Fruit fly (Drosophila melanogaster) whole organism, embryonic: ENCODE results near the gene Mrm2.

Experiments
- Antp ChIP-seq: fragments of 200-800 bp; sonication (Bioruptor generic); optimal IDR thresholded peaks from 3 replicates; lab custom pipeline; 2016; ENCODE audit warnings: missing biosample characterization, missing genetic modification characterization
- CG10959 ChIP-seq: fragments of 200-800 bp; sonication (Bioruptor generic); IDR thresholded peaks from 2 replicates; pipeline ENCODE4 v1.3.6; 2022; ENCODE audit warnings: missing biosample characterization, missing genetic modification characterization
- CG12391 ChIP-seq: fragments of 200-800 bp; sonication (Bioruptor generic); optimal IDR thresholded peaks from 3 replicates; lab custom pipeline; 2018; ENCODE audit warnings: missing biosample characterization, mild to moderate bottlenecking, missing genetic modification characterization, moderate library complexity
- CG14710 ChIP-seq: fragments of 200-800 bp; sonication (Bioruptor generic); optimal IDR thresholded peaks from 3 replicates; lab custom pipeline; 2019; ENCODE audit warnings: missing biosample characterization, mild to moderate bottlenecking, missing genetic modification characterization, moderate library complexity
- CG15073 ChIP-seq: fragments of 200-800 bp; sonication (Bioruptor generic); optimal IDR thresholded peaks from 2 replicates; lab custom pipeline; 2016; ENCODE audit warnings: missing biosample characterization, missing genetic modification characterization
- CG17912 ChIP-seq: fragments of 200-800 bp; sonication (Bioruptor generic); optimal IDR thresholded peaks from 2 replicates; lab custom pipeline; 2018; ENCODE audit warnings: missing biosample characterization, mild to moderate bottlenecking, missing genetic modification characterization
- CG18764 ChIP-seq: fragments of 200-800 bp; sonication (Bioruptor generic); optimal IDR thresholded peaks from 3 replicates; lab custom pipeline; 2016; ENCODE audit warnings: missing biosample characterization, missing genetic modification characterization
- CG2120 ChIP-seq: fragments of 200-800 bp; sonication (Bioruptor generic); optimal IDR thresholded peaks from 3 replicates; lab custom pipeline; 2016; ENCODE audit warnings: missing biosample characterization, missing genetic modification characterization
- CG2202 ChIP-seq: fragments of 200-800 bp; sonication (Bioruptor generic); optimal IDR thresholded peaks from 2 replicates; lab custom pipeline; 2018; ENCODE audit warnings: missing biosample characterization, mild to moderate bottlenecking, missing genetic modification characterization
- CG2875 ChIP-seq: fragments of 200-800 bp; sonication (Bioruptor generic); optimal IDR thresholded peaks from 2 replicates; lab custom pipeline; 2017; ENCODE audit warnings: missing biosample characterization, mild to moderate bottlenecking, missing genetic modification characterization, missing genetic modification reagents
- CG31441 ChIP-seq: fragments of 200-800 bp; sonication (Bioruptor generic); IDR thresholded peaks from 2 replicates; pipeline ENCODE4 v1.3.6; 2022; ENCODE audit warnings: missing biosample characterization, missing genetic modification characterization
- CG3847 ChIP-seq: fragments of 200-800 bp; sonication (Bioruptor generic); IDR thresholded peaks from 2 replicates; pipeline ENCODE4 v1.3.6; 2022; ENCODE audit warnings: missing biosample characterization, missing genetic modification characterization
- CG4404 ChIP-seq: fragments of 200-800 bp; sonication (Bioruptor generic); IDR thresholded peaks from 2 replicates; pipeline ENCODE4 v1.3.6; 2022; ENCODE audit warnings: missing biosample characterization, missing genetic modification characterization
- CG6689 ChIP-seq: fragments of 200-800 bp; sonication (Bioruptor generic); IDR thresholded peaks from 2 replicates; pipeline ENCODE4 v1.3.6; 2022; ENCODE audit warnings: missing biosample characterization, missing genetic modification characterization
- CG9727 ChIP-seq: fragments of 200-800 bp; sonication (Bioruptor generic); optimal IDR thresholded peaks from 3 replicates; lab custom pipeline; 2017; ENCODE audit warnings: missing biosample characterization, mild to moderate bottlenecking, missing genetic modification characterization
- CG9797 ChIP-seq: fragments of 200-800 bp; sonication (Bioruptor generic); optimal IDR thresholded peaks from 3 replicates; lab custom pipeline; 2018; ENCODE audit warnings: missing biosample characterization, mild to moderate bottlenecking, missing genetic modification characterization
- CG9932 ChIP-seq: fragments of 200-800 bp; sonication (Bioruptor generic); IDR thresholded peaks from 2 replicates; pipeline ENCODE4 v1.3.6; 2022; ENCODE audit warnings: missing biosample characterization, missing genetic modification characterization
- CoRest ChIP-seq: fragments of 200-800 bp; sonication (Bioruptor generic); optimal IDR thresholded peaks from 3 replicates; lab custom pipeline; 2018; ENCODE audit warnings: missing biosample characterization, mild to moderate bottlenecking, missing genetic modification characterization, moderate library complexity
- D ChIP-seq, 2 experiments: fragments of 200-800 bp in 1 of 2; fragments of >200 bp in 1 of 2; sonication (Bioruptor generic) in 1 of 2; optimal IDR thresholded peaks; 2 replicates in 1 of 2; 3 replicates in 1 of 2; lab custom pipeline; 2017; ENCODE audit warnings: mild to moderate bottlenecking in 1 of 2, missing biosample characterization in 1 of 2, missing genetic modification characterization in 1 of 2, missing genetic modification reagents in 1 of 2
- Eip74EF ChIP-seq, 2 experiments: fragments of 200-800 bp in 1 of 2; fragments of >200 bp in 1 of 2; sonication (Bioruptor generic) in 1 of 2; optimal IDR thresholded peaks; 2 replicates each; lab custom pipeline; 2017 to 2019; ENCODE audit warnings: missing biosample characterization in 2 of 2, missing genetic modification characterization in 2 of 2, mild to moderate bottlenecking in 1 of 2, moderate library complexity in 1 of 2
- Ets65A ChIP-seq: fragments of 200-800 bp; sonication (Bioruptor generic); peaks from one replicate; lab custom pipeline; 2016; ENCODE audit warnings: missing biosample characterization, missing genetic modification characterization
- HHEX ChIP-seq: fragments of 200-800 bp; sonication (Bioruptor generic); optimal IDR thresholded peaks from 3 replicates; lab custom pipeline; 2017; ENCODE audit warnings: missing biosample characterization, mild to moderate bottlenecking, missing genetic modification characterization, missing genetic modification reagents
- HLH4C ChIP-seq: fragments of 200-800 bp; sonication (Bioruptor generic); IDR thresholded peaks from 3 replicates; pipeline ENCODE4 v1.3.6; 2022; ENCODE audit warnings: missing biosample characterization, missing genetic modification characterization; ENCODE audit not compliant: partially characterized antibody
- Jarid2 ChIP-seq: fragments of 200-800 bp; sonication (Bioruptor generic); optimal IDR thresholded peaks from 3 replicates; lab custom pipeline; 2017; ENCODE audit warnings: mild to moderate bottlenecking, missing biosample characterization, missing genetic modification reagents, missing genetic modification characterization
- Meics ChIP-seq: fragments of 200-800 bp; sonication (Bioruptor generic); optimal IDR thresholded peaks from 2 replicates; lab custom pipeline; 2017; ENCODE audit warnings: missing biosample characterization, mild to moderate bottlenecking, missing genetic modification characterization
- Nf-YA ChIP-seq: fragments of 200-800 bp; sonication (Bioruptor generic); IDR thresholded peaks from 2 replicates; pipeline ENCODE4 v1.3.6; 2022; ENCODE audit warnings: missing biosample characterization, missing genetic modification characterization
- Rx ChIP-seq: fragments of 200-800 bp; sonication (Bioruptor generic); IDR thresholded peaks from 2 replicates; pipeline ENCODE4 v1.3.6; 2022; ENCODE audit warnings: missing biosample characterization, missing genetic modification characterization
- Scr ChIP-seq: fragments of 200-800 bp; sonication (Bioruptor generic); IDR thresholded peaks from 2 replicates; pipeline ENCODE4 v1.3.6; 2022; ENCODE audit warnings: missing biosample characterization, missing genetic modification characterization; ENCODE audit not compliant: partially characterized antibody
- Vsx1 ChIP-seq: fragments of 200-800 bp; sonication (Bioruptor generic); optimal IDR thresholded peaks from 2 replicates; lab custom pipeline; 2017; ENCODE audit warnings: missing biosample characterization, mild to moderate bottlenecking, missing genetic modification characterization, missing genetic modification reagents
- YL-1 ChIP-seq: fragments of 200-800 bp; sonication (Bioruptor generic); optimal IDR thresholded peaks from 3 replicates; lab custom pipeline; 2017; ENCODE audit warnings: missing biosample characterization, mild to moderate bottlenecking, missing genetic modification characterization
- dimm ChIP-seq: fragments of 200-800 bp; sonication (Bioruptor generic); IDR thresholded peaks from 2 replicates; pipeline ENCODE4 v1.3.6; 2022; ENCODE audit warnings: missing biosample characterization, missing genetic modification characterization
- fd96Cb ChIP-seq: fragments of 200-800 bp; sonication (Bioruptor generic); optimal IDR thresholded peaks from 2 replicates; lab custom pipeline; 2018; ENCODE audit warnings: missing biosample characterization, mild to moderate bottlenecking, missing genetic modification characterization, moderate library complexity
- gro ChIP-seq: fragments of 200-800 bp; sonication (Bioruptor generic); optimal IDR thresholded peaks from 2 replicates; lab custom pipeline; 2016; ENCODE audit warnings: missing biosample characterization, missing genetic modification characterization
- insv ChIP-seq, 2 experiments: fragments of 200-800 bp; sonication (Bioruptor generic); optimal IDR thresholded peaks; 3 replicates each; lab custom pipeline; 2016 to 2018; ENCODE audit warnings: missing biosample characterization in 2 of 2, missing genetic modification characterization in 2 of 2
- inv ChIP-seq: fragments of 200-800 bp; sonication (Bioruptor generic); IDR thresholded peaks from 2 replicates; pipeline ENCODE4 v1.3.6; 2022; ENCODE audit warnings: missing biosample characterization, missing genetic modification characterization; ENCODE audit not compliant: partially characterized antibody
- knrl ChIP-seq: fragments of 200-800 bp; sonication (Bioruptor generic); IDR thresholded peaks from 3 replicates; pipeline ENCODE4 v1.3.6; 2022; ENCODE audit warnings: missing biosample characterization, missing genetic modification characterization; ENCODE audit not compliant: partially characterized antibody
- lola ChIP-seq, 3 experiments: fragments of >200 bp in 2 of 3; fragments of 200-800 bp in 1 of 3; sonication (Bioruptor generic) in 1 of 3; optimal IDR thresholded peaks; 2 replicates each; lab custom pipeline; 2017 to 2019; ENCODE audit warnings: missing biosample characterization in 3 of 3, missing genetic modification characterization in 3 of 3, mild to moderate bottlenecking in 1 of 3, moderate library complexity in 1 of 3
- maf-S ChIP-seq: fragments of 200-800 bp; sonication (Bioruptor generic); optimal IDR thresholded peaks from 2 replicates; lab custom pipeline; 2016; ENCODE audit warnings: missing biosample characterization, missing genetic modification characterization
- nom ChIP-seq: fragments of 200-800 bp; sonication (Bioruptor generic); optimal IDR thresholded peaks from 2 replicates; lab custom pipeline; 2017; ENCODE audit warnings: missing biosample characterization, missing genetic modification characterization, mild to moderate bottlenecking, moderate library complexity, missing genetic modification reagents
- odd ChIP-seq: fragments of 200-800 bp; sonication (Bioruptor generic); optimal IDR thresholded peaks from 2 replicates; lab custom pipeline; 2017; ENCODE audit warnings: missing biosample characterization, mild to moderate bottlenecking, missing genetic modification characterization
- pan ChIP-seq, 4 experiments: fragments of >200 bp in 3 of 4; fragments of 200-800 bp in 1 of 4; sonication (Bioruptor generic) in 1 of 4; optimal IDR thresholded peaks in 3 of 4; IDR thresholded peaks in 1 of 4; 2 replicates each; pipeline versions ENCODE4 v1.3.6 to Lab custom; 2017 to 2022; ENCODE audit warnings: missing biosample characterization in 2 of 4, missing genetic modification characterization in 2 of 4, mixed read lengths in 1 of 4
- phol ChIP-seq: fragments of 200-800 bp; sonication (Bioruptor generic); optimal IDR thresholded peaks from 3 replicates; lab custom pipeline; 2018; ENCODE audit warnings: missing biosample characterization, mild to moderate bottlenecking, missing genetic modification characterization, moderate library complexity
- pnt ChIP-seq: fragments of 200-800 bp; sonication (Bioruptor generic); optimal IDR thresholded peaks from 3 replicates; lab custom pipeline; 2016; ENCODE audit warnings: missing biosample characterization, missing genetic modification characterization
- scrt ChIP-seq: fragments of 200-800 bp; sonication (Bioruptor generic); optimal IDR thresholded peaks from 2 replicates; lab custom pipeline; 2018; ENCODE audit warnings: missing biosample characterization, mild to moderate bottlenecking, missing genetic modification characterization, moderate library complexity
- sim ChIP-seq: fragments of 200-800 bp; sonication (Bioruptor generic); IDR thresholded peaks from 2 replicates; pipeline ENCODE4 v1.3.6; 2022; ENCODE audit warnings: missing biosample characterization, missing genetic modification characterization
- tll ChIP-seq, 2 experiments: fragments of 200-800 bp in 1 of 2; fragments of >200 bp in 1 of 2; sonication (Bioruptor generic) in 1 of 2; optimal IDR thresholded peaks; 2 replicates each; lab custom pipeline; 2017 to 2019; ENCODE audit warnings: missing biosample characterization in 2 of 2, missing genetic modification characterization in 2 of 2, mild to moderate bottlenecking in 1 of 2, moderate library complexity in 1 of 2
- usp ChIP-seq: fragments of >200 bp; optimal IDR thresholded peaks from 2 replicates; lab custom pipeline; 2017; ENCODE audit warnings: missing biosample characterization, missing genetic modification characterization

The Mrm2 gene

dm6 chr3R:19892046-19892445 is 30.6 kb downstream of the Mrm2 start (continued):
- peak; percentile 14 for TF ChIP-seq CG17912 (GFP tag; lab: Kevin White, UChicago)
- TF ChIP-seq maf-S: peak; percentile 36
- no peak for TF ChIP-seq usp
- peak; percentile 76 for TF ChIP-seq fd96Cb (tag; lab: Kevin White, UChicago)
- peak; percentile 71 for TF ChIP-seq CoRest (tag; lab: Kevin White, UChicago)
- peak; percentile 40; the same call in 1 of the 3 replicates for TF ChIP-seq HLH4C
- no peak for TF ChIP-seq D (optimal IDR thresholded peaks at IDR 0.05; lab: Kevin White, UChicago)
- peak; percentile 59 for TF ChIP-seq D (GFP tag; optimal IDR thresholded peaks at IDR 0.05; lab: Kevin White, UChicago)
- TF ChIP-seq Jarid2: peak; percentile 41
- peak; percentile 53 for TF ChIP-seq Rx
- peak; percentile 24 for TF ChIP-seq CG2875 (GFP tag; lab: Kevin White, UChicago)
- peak; percentile 81 for TF ChIP-seq CG6689 (GFP tag; lab: Robert Waterston, UW)
- peak; percentile 49; the same call in 1 of the 2 replicates for TF ChIP-seq dimm (GFP tag; lab: Robert Waterston, UW)
- no peak for TF ChIP-seq pan (optimal IDR thresholded peaks at IDR 0.05; lab: Kevin White, UChicago)
- TF ChIP-seq pan (GFP tag; optimal IDR thresholded peaks at IDR 0.05 in 1 of 2, IDR thresholded peaks at IDR 0.05 in 1 of 2): peak in 1 of 2 experiments; percentile 84
- TF ChIP-seq CG9797 (GFP tag; lab: Kevin White, UChicago): no peak
- TF ChIP-seq CG10959 (GFP tag; lab: Robert Waterston, UW): peak; percentile 54
- TF ChIP-seq inv: peak; percentile 27; the same call in 1 of the 2 replicates
- no peak for TF ChIP-seq Vsx1 (GFP tag; lab: Kevin White, UChicago)
- no peak for TF ChIP-seq YL-1
- no peak for TF ChIP-seq CG15073 (GFP tag; lab: Kevin White, UChicago)
- TF ChIP-seq CG2202 (tag; lab: Kevin White, UChicago): peak; percentile 13
- TF ChIP-seq CG2120: peak; percentile 55
- TF ChIP-seq CG18764 (GFP tag; lab: Kevin White, UChicago): peak; percentile 49
- TF ChIP-seq CG31441 (GFP tag; lab: Robert Waterston, UW): peak; percentile 77
- TF ChIP-seq pnt (GFP tag; lab: Kevin White, UChicago): peak; percentile 69
- peak; percentile 98 for TF ChIP-seq Ets65A
- no peak for TF ChIP-seq sim (GFP tag; lab: Robert Waterston, UW)
- TF ChIP-seq phol (tag; lab: Kevin White, UChicago): peak; percentile 76
- TF ChIP-seq lola (GFP tag; optimal IDR thresholded peaks at IDR 0.05; lab: Kevin White, UChicago): peak in 1 of 3 experiments; percentile 37
- peak; percentile 55; the same call in 2 of the 3 replicates for TF ChIP-seq knrl (GFP tag; lab: Robert Waterston, UW)
- peak; percentile 56 for TF ChIP-seq odd (GFP tag; lab: Kevin White, UChicago)
- TF ChIP-seq scrt: peak; percentile 26
- peak; percentile 63 for TF ChIP-seq CG3847 (GFP tag; lab: Robert Waterston, UW)
- peak in 1 of 2 experiments; percentile 63 for TF ChIP-seq Eip74EF (GFP tag; optimal IDR thresholded peaks at IDR 0.05; lab: Kevin White, UChicago)
- peak; percentile 26 for TF ChIP-seq gro
- no peak for TF ChIP-seq insv (GFP tag; optimal IDR thresholded peaks at IDR 0.05; lab: Kevin White, UChicago)
- 0 out of 2 replicates have a peak, but pooled peaks have one; percentile 25 for TF ChIP-seq Scr (GFP tag; lab: Robert Waterston, UW)
- peak; percentile 65 for TF ChIP-seq CG12391 (tag; lab: Kevin White, UChicago)
- peak; percentile 85 for TF ChIP-seq Antp
- TF ChIP-seq Nf-YA (GFP tag; lab: Robert Waterston, UW): 0 out of 2 replicates have a peak, but pooled peaks have one; percentile 43
- peak; percentile 77 for TF ChIP-seq HHEX
- TF ChIP-seq tll (GFP tag; optimal IDR thresholded peaks at IDR 0.05; lab: Kevin White, UChicago): peak in 1 of 2 experiments; percentile 27
- TF ChIP-seq nom (GFP tag; lab: Kevin White, UChicago): no peak
- TF ChIP-seq CG14710 (tag; lab: Kevin White, UChicago): peak; percentile 41
- TF ChIP-seq CG9932 (GFP tag; lab: Robert Waterston, UW): peak; percentile 78
- peak; percentile 62 for TF ChIP-seq CG9727 (GFP tag; lab: Kevin White, UChicago)
- TF ChIP-seq CG4404 (GFP tag; lab: Robert Waterston, UW): peak; percentile 64
- TF ChIP-seq Meics (GFP tag; lab: Kevin White, UChicago): peak; percentile 71
